Worm (Caenorhabditis elegans) whole organism, L4 larva: Measurements from ENCODE around the gene F01F1.14.

Source experiments
- lin-29 ChIP-seq: fragments of 200-800 bp; sonication (Bioruptor generic); IDR thresholded peaks from 2 replicates; pipeline ENCODE4 v1.3.6; 2022; ENCODE audit warnings: missing genetic modification reagents, missing genetic modification characterization, missing compliant biosample characterization
- lir-3 ChIP-seq: sonication (generic microtip); optimal IDR thresholded peaks from 2 replicates; lab custom pipeline; 2016; ENCODE audit warnings: mild to moderate bottlenecking, missing genetic modification characterization, missing compliant biosample characterization

ce11 chrIII:5836261-5836660, 46.5 kb downstream of the F01F1.14 start:
- TF ChIP-seq lir-3 (tag; lab: Kevin White, UChicago) (no peak), lin-29 (no peak)
